Fruit fly (Drosophila melanogaster): ENCODE measurements around the gene CG32181.

CG32181 gene

DNA sequence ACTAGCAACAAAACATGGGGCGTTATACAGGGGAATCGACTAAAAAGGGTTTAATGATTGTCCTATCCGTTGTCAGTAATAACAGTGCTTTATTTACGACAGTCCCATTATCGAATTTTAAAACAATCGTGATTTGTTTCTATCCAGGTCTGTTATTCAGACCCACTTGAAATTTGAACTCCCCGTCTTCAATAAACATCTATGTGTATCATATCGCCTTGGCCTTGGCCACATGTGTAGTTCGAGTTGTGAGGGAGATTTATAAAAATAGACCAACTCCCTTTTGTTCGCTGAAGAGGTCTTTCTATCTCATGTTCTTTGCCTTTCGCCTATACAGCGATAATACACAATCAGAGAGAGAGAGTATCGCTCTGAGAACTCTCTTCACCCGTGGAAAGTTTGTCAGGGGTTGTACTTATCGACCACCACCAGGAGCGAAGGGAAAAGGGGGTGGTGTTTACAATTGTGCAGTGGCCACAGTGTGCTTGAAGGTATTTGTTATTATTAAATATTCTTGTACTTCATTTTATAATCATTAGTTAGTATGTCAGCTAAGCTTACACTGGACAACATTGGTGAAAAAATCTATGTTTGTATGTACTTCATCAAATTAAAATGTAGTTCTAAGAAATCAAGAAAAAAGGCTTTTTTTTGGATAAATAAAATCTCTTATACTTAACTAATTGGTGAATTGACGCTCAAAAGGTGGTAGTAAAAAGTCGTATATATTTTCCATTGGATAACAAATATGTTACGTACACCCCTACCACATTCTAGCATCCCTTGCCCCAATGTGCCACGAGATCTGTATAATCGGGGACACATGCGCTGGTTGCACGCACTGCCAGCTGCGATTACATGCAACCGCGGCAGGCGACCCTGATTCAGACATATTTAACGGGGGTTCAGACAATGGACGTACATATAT lies 2.1 kb upstream of the CG32181 start (continued):
- TF ChIP-seq CG18476 (GFP tag; optimal IDR thresholded peaks at IDR 0.05) (peak; percentile 62), CG4820 (GFP tag; optimal IDR thresholded peaks at IDR 0.05) (peak; percentile 83), CG42726 (GFP tag; IDR thresholded peaks at IDR 0.05; ENCODE audit: partially characterized antibody) (no peak), Dref (GFP tag; IDR thresholded peaks at IDR 0.05) (no peak), CG8359 (GFP tag; optimal IDR thresholded peaks at IDR 0.05; ENCODE audit: borderline replicate concordance) (peak; percentile 75), CG8281 (tag; optimal IDR thresholded peaks at IDR 0.05) (peak; percentile 45), ci (GFP tag; IDR thresholded peaks at IDR 0.05) (0 out of 3 replicates have a peak, but pooled peaks have one; percentile 13), Sin3A (optimal IDR thresholded peaks at IDR 0.05) (no peak), Ada2b (GFP tag; IDR thresholded peaks at IDR 0.05) (peak; percentile 37; the same call in 1 of the 2 replicates), CG3281 (GFP tag; optimal IDR thresholded peaks at IDR 0.05) (peak; percentile 53), Trl (optimal IDR thresholded peaks at IDR 0.05) (peak in 1 of 2 experiments; percentile 63), Trl (GFP tag; optimal IDR thresholded peaks at IDR 0.05) (peak; percentile 56), pum (GFP tag; optimal IDR thresholded peaks at IDR 0.05) (peak; percentile 74), CG11247 (GFP tag; IDR thresholded peaks at IDR 0.05) (0 out of 2 replicates have a peak, but pooled peaks have one; percentile 23), ash1 (GFP tag; optimal IDR thresholded peaks at IDR 0.05) (no peak), emc (GFP tag; optimal IDR thresholded peaks at IDR 0.05) (no peak), CG1832 (GFP tag; optimal IDR thresholded peaks at IDR 0.05) (no peak), Neu2 (GFP tag; optimal IDR thresholded peaks at IDR 0.05; ENCODE audit: borderline replicate concordance) (no peak), Scr (GFP tag; IDR thresholded peaks at IDR 0.05; ENCODE audit: partially characterized antibody) (no peak), hb (GFP tag; IDR thresholded peaks at IDR 0.05; ENCODE audit: partially characterized antibody) (no peak), E2f2 (GFP tag; IDR thresholded peaks at IDR 0.05) (peak; percentile 51; the same call in 1 of the 2 replicates), ken (GFP tag; IDR thresholded peaks at IDR 0.05) (peak; percentile 20; the same call in 1 of the 3 replicates), oc (tag; optimal IDR thresholded peaks at IDR 0.05) (peak; percentile 64), H2.0 (GFP tag; IDR thresholded peaks at IDR 0.05) (peak; percentile 48), cwo (GFP tag; optimal IDR thresholded peaks at IDR 0.05) (peak; percentile 4), kay (GFP tag; optimal IDR thresholded peaks at IDR 0.05) (peak; percentile 35), CG9817 (tag; optimal IDR thresholded peaks at IDR 0.05) (peak; percentile 37), Nf-YB (GFP tag; optimal IDR thresholded peaks at IDR 0.05) (peak; percentile 64), zen2 (GFP tag; IDR thresholded peaks at IDR 0.05; ENCODE audit: partially characterized antibody) (no peak), stwl (tag; optimal IDR thresholded peaks at IDR 0.05) (peak; percentile 21), CG2202 (tag; optimal IDR thresholded peaks at IDR 0.05) (peak; percentile 84), CG6689 (GFP tag; IDR thresholded peaks at IDR 0.05) (peak; percentile 82), crc (GFP tag; optimal IDR thresholded peaks at IDR 0.05) (no peak), CG11456 (GFP tag; IDR thresholded peaks at IDR 0.05) (no peak), ro (GFP tag; IDR thresholded peaks at IDR 0.05) (peak; percentile 68; the same call in 1 of the 2 replicates), Kr (GFP tag; optimal IDR thresholded peaks at IDR 0.05) (peak; percentile 73), CG2712 (tag; optimal IDR thresholded peaks at IDR 0.05) (peak; percentile 94), CG9932 (GFP tag; IDR thresholded peaks at IDR 0.05) (no peak), Bgb (GFP tag; IDR thresholded peaks at IDR 0.05; ENCODE audit: partially characterized antibody) (no peak), CG15269 (tag; optimal IDR thresholded peaks at IDR 0.05) (peak; percentile 42), TFAM (GFP tag; optimal IDR thresholded peaks at IDR 0.05) (peak; percentile 39), fd64A (GFP tag; optimal IDR thresholded peaks at IDR 0.05) (peak; percentile 45), fd3F (GFP tag; optimal IDR thresholded peaks at IDR 0.05) (no peak), Myb (GFP tag; optimal IDR thresholded peaks at IDR 0.05) (no peak), CG14667 (GFP tag; IDR thresholded peaks at IDR 0.05) (peak; percentile 43; the same call in 1 of the 2 replicates), croc (GFP tag; conservative IDR thresholded peaks at IDR 0.05) (peak; percentile 83), dmrt11E (tag; optimal IDR thresholded peaks at IDR 0.05) (peak; percentile 95), CG18619 (GFP tag; optimal IDR thresholded peaks at IDR 0.05) (peak; percentile 73)
